Worm (Caenorhabditis elegans): Measurements from ENCODE around the gene Y46G5A.34.

Gene Y46G5A.34

ce11 chrII:12799927-12800522, 23.5 kb downstream of the Y46G5A.34 start:
- TF ChIP-seq eor-1 (tag; optimal IDR thresholded peaks at IDR 0.05) (no peak), elt-2 (tag; optimal IDR thresholded peaks at IDR 0.05) (peak; percentile 15), unc-62 (GFP tag; optimal IDR thresholded peaks at IDR 0.05) (no peak), fkh-2 (tag; optimal IDR thresholded peaks at IDR 0.05) (no peak), sea-2 (GFP tag; optimal IDR thresholded peaks at IDR 0.05) (no peak), snpc-4 (tag; optimal IDR thresholded peaks at IDR 0.05) (no peak), ama-1 (optimal IDR thresholded peaks at IDR 0.05) (no peak), unc-39 (tag; optimal IDR thresholded peaks at IDR 0.05) (no peak), ceh-9 (tag; optimal IDR thresholded peaks at IDR 0.05) (no peak), egl-5 (tag; optimal IDR thresholded peaks at IDR 0.05) (no peak), lin-15B (tag; optimal IDR thresholded peaks at IDR 0.05) (peak; percentile 0), pqm-1 (tag; optimal IDR thresholded peaks at IDR 0.05) (no peak), R02D3.7 (tag; optimal IDR thresholded peaks at IDR 0.05) (no peak), nhr-43 (tag; optimal IDR thresholded peaks at IDR 0.05; ENCODE audit: poor library complexity, severe bottlenecking) (peak; percentile 7), ceh-82 (tag; optimal IDR thresholded peaks at IDR 0.05) (no peak), nfya-1 (tag; optimal IDR thresholded peaks at IDR 0.05; ENCODE audit: insufficient read depth) (peak; percentile 32), nhr-28 (tag; optimal IDR thresholded peaks at IDR 0.05) (no peak), pha-4 (tag; optimal IDR thresholded peaks at IDR 0.05) (peak; percentile 18), nhr-12 (tag; optimal IDR thresholded peaks at IDR 0.05) (no peak), tbx-2 (tag; optimal IDR thresholded peaks at IDR 0.05) (no peak), nhr-25 (tag; optimal IDR thresholded peaks at IDR 0.05) (no peak), mml-1 (tag; optimal IDR thresholded peaks at IDR 0.05) (no peak), nhr-67 (tag; optimal IDR thresholded peaks at IDR 0.05) (no peak), nhr-23 (tag; optimal IDR thresholded peaks at IDR 0.05) (peak; percentile 18), nhr-76 (tag; optimal IDR thresholded peaks at IDR 0.05) (no peak), skn-1 (tag; optimal IDR thresholded peaks at IDR 0.05) (no peak), nhr-11 (tag; optimal IDR thresholded peaks at IDR 0.05) (peak; percentile 43), ceh-16 (tag; optimal IDR thresholded peaks at IDR 0.05) (no peak), ZK546.5 (tag; optimal IDR thresholded peaks at IDR 0.05) (no peak), nhr-77 (tag; optimal IDR thresholded peaks at IDR 0.05) (no peak), hmg-11 (tag; optimal IDR thresholded peaks at IDR 0.05) (no peak), jun-1 (tag; optimal IDR thresholded peaks at IDR 0.05) (no peak), elt-1 (tag; optimal IDR thresholded peaks at IDR 0.05) (no peak), fkh-10 (GFP tag; optimal IDR thresholded peaks at IDR 0.05) (no peak), ceh-28 (tag; optimal IDR thresholded peaks at IDR 0.05) (no peak), fos-1 (tag; optimal IDR thresholded peaks at IDR 0.05) (no peak), nhr-237 (tag; optimal IDR thresholded peaks at IDR 0.05) (no peak)

ce11 chrII:12805161-12805560, 28.7 kb downstream of the Y46G5A.34 start, which contains the start of the genes Y46G5A.18 and Y46G5A.47:
Gene Y46G5A.18, minus strand, starts transcription at chrII:12805261.
Gene Y46G5A.47, minus strand, starts transcription at chrII:12805306.
- TF ChIP-seq mdl-1 (tag; optimal IDR thresholded peaks at IDR 0.05) (no peak), elt-3 (tag; optimal IDR thresholded peaks at IDR 0.05) (no peak), hmg-11 (tag; optimal IDR thresholded peaks at IDR 0.05) (no peak)

- TF ChIP-seq ama-1 (optimal IDR thresholded peaks at IDR 0.05): peak; percentile 29
- TF ChIP-seq pha-4 (tag; optimal IDR thresholded peaks at IDR 0.05): peak; percentile 21
- peak; percentile 58 for TF ChIP-seq lin-39 (tag; optimal IDR thresholded peaks at IDR 0.05)
- TF ChIP-seq jun-1 (tag; optimal IDR thresholded peaks at IDR 0.05): no peak
- TF ChIP-seq nfya-1 (tag; optimal IDR thresholded peaks at IDR 0.05; ENCODE audit: insufficient read depth): peak; percentile 72
- TF ChIP-seq mml-1 (tag; optimal IDR thresholded peaks at IDR 0.05): no peak
- peak; percentile 79 for TF ChIP-seq hmg-11 (tag; optimal IDR thresholded peaks at IDR 0.05)
- peak; percentile 1 for TF ChIP-seq egl-5 (tag; optimal IDR thresholded peaks at IDR 0.05)
- TF ChIP-seq lin-15B (tag; optimal IDR thresholded peaks at IDR 0.05): peak; percentile 79
- TF ChIP-seq ceh-9 (tag; optimal IDR thresholded peaks at IDR 0.05): no peak
- TF ChIP-seq elt-2 (tag; optimal IDR thresholded peaks at IDR 0.05): no peak
- TF ChIP-seq snpc-4 (tag; optimal IDR thresholded peaks at IDR 0.05): no peak
- TF ChIP-seq unc-39 (tag; optimal IDR thresholded peaks at IDR 0.05): no peak
Measured at ce11 chrII:12805765-12806384, 29.4 kb downstream of the Y46G5A.34 start.

All from whole organism, L3 larva.